Fruit fly (Drosophila melanogaster) whole organism, embryonic: Measurements from ENCODE around the gene CG10984.

Experiments used
- Awh ChIP-seq: fragments of 200-800 bp; sonication (Bioruptor generic); IDR thresholded peaks from 2 replicates; pipeline ENCODE4, ENCODE4 v1.3.6; 2022; ENCODE audit warnings: missing biosample characterization, missing genetic modification characterization
- Bgb ChIP-seq: fragments of 200-800 bp; sonication (Bioruptor generic); IDR thresholded peaks from 2 replicates; pipeline ENCODE4 v1.3.6; 2022; ENCODE audit warnings: missing biosample characterization, missing genetic modification characterization; ENCODE audit not compliant: partially characterized antibody
- Blimp-1 ChIP-seq: fragments of 200-800 bp; sonication (Bioruptor generic); optimal IDR thresholded peaks from 3 replicates; lab custom pipeline; 2018; ENCODE audit warnings: missing biosample characterization, missing genetic modification characterization, mild to moderate bottlenecking, moderate library complexity, missing genetic modification reagents
- CG10462 ChIP-seq: fragments of 200-800 bp; sonication (Bioruptor generic); optimal IDR thresholded peaks from 2 replicates; lab custom pipeline; 2016; ENCODE audit warnings: missing biosample characterization, missing genetic modification characterization
- CG10979 ChIP-seq: fragments of 200-800 bp; sonication (Bioruptor generic); optimal IDR thresholded peaks from 2 replicates; lab custom pipeline; 2018; ENCODE audit warnings: missing biosample characterization, mild to moderate bottlenecking, missing genetic modification characterization, moderate library complexity
- CG12942 ChIP-seq: fragments of 200-800 bp; sonication (Bioruptor generic); optimal IDR thresholded peaks from 3 replicates; lab custom pipeline; 2016; ENCODE audit warnings: missing biosample characterization, missing genetic modification characterization
- CG15073 ChIP-seq: fragments of 200-800 bp; sonication (Bioruptor generic); optimal IDR thresholded peaks from 2 replicates; lab custom pipeline; 2016; ENCODE audit warnings: missing biosample characterization, missing genetic modification characterization
- CG17568 ChIP-seq: fragments of 200-800 bp; sonication (Bioruptor generic); optimal IDR thresholded peaks from 2 replicates; lab custom pipeline; 2018; ENCODE audit warnings: missing biosample characterization, mild to moderate bottlenecking, missing genetic modification characterization, moderate library complexity
- CG2120 ChIP-seq: fragments of 200-800 bp; sonication (Bioruptor generic); optimal IDR thresholded peaks from 3 replicates; lab custom pipeline; 2016; ENCODE audit warnings: missing biosample characterization, missing genetic modification characterization
- CG2202 ChIP-seq: fragments of 200-800 bp; sonication (Bioruptor generic); optimal IDR thresholded peaks from 2 replicates; lab custom pipeline; 2018; ENCODE audit warnings: missing biosample characterization, mild to moderate bottlenecking, missing genetic modification characterization
- CG3163 ChIP-seq: fragments of 200-800 bp; sonication (Bioruptor generic); optimal IDR thresholded peaks from 3 replicates; lab custom pipeline; 2016; ENCODE audit warnings: missing biosample characterization, missing genetic modification characterization
- CG4328 ChIP-seq: fragments of 200-800 bp; sonication (Bioruptor generic); optimal IDR thresholded peaks from 3 replicates; lab custom pipeline; 2017; ENCODE audit warnings: missing biosample characterization, missing genetic modification reagents, missing genetic modification characterization
- CG6175 ChIP-seq: fragments of 200-800 bp; sonication (Bioruptor generic); IDR thresholded peaks from 3 replicates; pipeline ENCODE4 v1.3.6; 2022; ENCODE audit warnings: missing biosample characterization, missing genetic modification characterization
- CG6654 ChIP-seq: fragments of 200-800 bp; sonication (Bioruptor generic); optimal IDR thresholded peaks from 2 replicates; lab custom pipeline; 2017; ENCODE audit warnings: missing biosample characterization, mild to moderate bottlenecking, missing genetic modification characterization
- CG8281 ChIP-seq: fragments of 200-800 bp; sonication (Bioruptor generic); optimal IDR thresholded peaks from 2 replicates; lab custom pipeline; 2018; ENCODE audit warnings: missing biosample characterization, mild to moderate bottlenecking, missing genetic modification characterization, moderate library complexity
- CG8359 ChIP-seq: fragments of 200-800 bp; sonication (Bioruptor generic); optimal IDR thresholded peaks from 2 replicates; lab custom pipeline; 2017; ENCODE audit warnings: missing biosample characterization, mild to moderate bottlenecking, missing genetic modification characterization, borderline replicate concordance
- CG9817 ChIP-seq: fragments of 200-800 bp; sonication (Bioruptor generic); optimal IDR thresholded peaks from 2 replicates; lab custom pipeline; 2018; ENCODE audit warnings: missing biosample characterization, mild to moderate bottlenecking, missing genetic modification characterization, moderate library complexity
- Dfd ChIP-seq, 2 experiments: fragments of >200 bp; optimal IDR thresholded peaks; 2 replicates each; lab custom pipeline; 2017; ENCODE audit warnings: missing biosample characterization in 2 of 2, missing genetic modification characterization in 2 of 2
- Dip3 ChIP-seq: fragments of 200-800 bp; sonication (Bioruptor generic); optimal IDR thresholded peaks from 3 replicates; lab custom pipeline; 2016; ENCODE audit warnings: missing biosample characterization, missing genetic modification characterization
- Eip74EF ChIP-seq, 2 experiments: fragments of 200-800 bp in 1 of 2; fragments of >200 bp in 1 of 2; sonication (Bioruptor generic) in 1 of 2; optimal IDR thresholded peaks; 2 replicates each; lab custom pipeline; 2017 to 2019; ENCODE audit warnings: missing biosample characterization in 2 of 2, missing genetic modification characterization in 2 of 2, mild to moderate bottlenecking in 1 of 2, moderate library complexity in 1 of 2
- Fer1 ChIP-seq: fragments of 200-800 bp; sonication (Bioruptor generic); optimal IDR thresholded peaks from 2 replicates; lab custom pipeline; 2017; ENCODE audit warnings: missing biosample characterization, mild to moderate bottlenecking, missing genetic modification characterization
- Gsc ChIP-seq: fragments of 200-800 bp; sonication (Bioruptor generic); IDR thresholded peaks from 2 replicates; pipeline ENCODE4 v1.3.6; 2022; ENCODE audit warnings: missing biosample characterization, missing genetic modification characterization
- H15 ChIP-seq: fragments of 200-800 bp; sonication (Bioruptor generic); IDR thresholded peaks from 3 replicates; pipeline ENCODE4 v1.3.6; 2022; ENCODE audit warnings: missing biosample characterization, missing genetic modification characterization
- Hand ChIP-seq: fragments of 200-800 bp; sonication (Bioruptor generic); optimal IDR thresholded peaks from 2 replicates; lab custom pipeline; 2017; ENCODE audit warnings: mild to moderate bottlenecking, missing biosample characterization, missing genetic modification reagents, missing genetic modification characterization
- Hsf ChIP-seq: fragments of 200-800 bp; sonication (Bioruptor generic); optimal IDR thresholded peaks from 3 replicates; lab custom pipeline; 2016; ENCODE audit warnings: missing biosample characterization, missing genetic modification characterization
- Med ChIP-seq: fragments of 200-800 bp; sonication (Bioruptor generic); peaks from one replicate; lab custom pipeline; 2016; ENCODE audit warnings: missing biosample characterization, missing genetic modification characterization, mild to moderate bottlenecking, inconsistent platforms, moderate library complexity
- NFAT ChIP-seq: fragments of 200-800 bp; sonication (Bioruptor generic); IDR thresholded peaks from 2 replicates; pipeline ENCODE4 v1.3.6; 2022; ENCODE audit warnings: missing biosample characterization, missing genetic modification characterization
- Opbp ChIP-seq: fragments of 200-800 bp; sonication (Bioruptor generic); IDR thresholded peaks from 3 replicates; pipeline ENCODE4 v1.3.6; 2022; ENCODE audit warnings: missing biosample characterization, missing genetic modification characterization; ENCODE audit not compliant: partially characterized antibody
- Scr ChIP-seq: fragments of 200-800 bp; sonication (Bioruptor generic); IDR thresholded peaks from 2 replicates; pipeline ENCODE4 v1.3.6; 2022; ENCODE audit warnings: missing biosample characterization, missing genetic modification characterization; ENCODE audit not compliant: partially characterized antibody
- ac ChIP-seq: fragments of 200-800 bp; sonication (Bioruptor generic); optimal IDR thresholded peaks from 3 replicates; lab custom pipeline; 2017; ENCODE audit warnings: missing biosample characterization, mild to moderate bottlenecking, missing genetic modification characterization
- bcd ChIP-seq: fragments of 200-800 bp; sonication (Bioruptor generic); optimal IDR thresholded peaks from 2 replicates; lab custom pipeline; 2017; ENCODE audit warnings: missing biosample characterization, mild to moderate bottlenecking, missing genetic modification characterization
- crol ChIP-seq: fragments of 200-800 bp; sonication (Bioruptor generic); IDR thresholded peaks from 2 replicates; pipeline ENCODE4 v1.3.6; 2022; ENCODE audit warnings: missing biosample characterization, missing genetic modification characterization
- crp ChIP-seq, 2 experiments: fragments of 200-800 bp; sonication (Bioruptor generic); optimal IDR thresholded peaks; 2 replicates in 1 of 2; 3 replicates in 1 of 2; lab custom pipeline; 2017; ENCODE audit warnings: missing biosample characterization in 2 of 2, missing genetic modification characterization in 2 of 2, mild to moderate bottlenecking in 1 of 2, moderate library complexity in 1 of 2
- dmrt11E ChIP-seq: fragments of 200-800 bp; sonication (Bioruptor generic); optimal IDR thresholded peaks from 3 replicates; lab custom pipeline; 2018; ENCODE audit warnings: missing biosample characterization, mild to moderate bottlenecking, missing genetic modification characterization, moderate library complexity
- ems ChIP-seq: fragments of 200-800 bp; sonication (Bioruptor generic); optimal IDR thresholded peaks from 3 replicates; lab custom pipeline; 2016; ENCODE audit warnings: missing biosample characterization, missing genetic modification characterization
- fd96Cb ChIP-seq: fragments of 200-800 bp; sonication (Bioruptor generic); optimal IDR thresholded peaks from 2 replicates; lab custom pipeline; 2018; ENCODE audit warnings: missing biosample characterization, mild to moderate bottlenecking, missing genetic modification characterization, moderate library complexity
- fu2 ChIP-seq: fragments of 200-800 bp; sonication (Bioruptor generic); optimal IDR thresholded peaks from 2 replicates; lab custom pipeline; 2016; ENCODE audit warnings: missing biosample characterization, missing genetic modification characterization
- hbn ChIP-seq: fragments of 200-800 bp; sonication (Bioruptor generic); IDR thresholded peaks from 2 replicates; pipeline ENCODE4 v1.3.6; 2022; ENCODE audit warnings: missing biosample characterization, missing genetic modification characterization; ENCODE audit not compliant: partially characterized antibody
- mld ChIP-seq: fragments of 200-800 bp; sonication (Bioruptor generic); IDR thresholded peaks from 3 replicates; pipeline ENCODE4 v1.3.6; 2022; ENCODE audit warnings: missing biosample characterization, missing genetic modification characterization; ENCODE audit not compliant: partially characterized antibody
- peb ChIP-seq: fragments of 200-800 bp; sonication (Bioruptor generic); IDR thresholded peaks from 2 replicates; pipeline ENCODE4 v1.3.6; 2022; ENCODE audit warnings: missing biosample characterization, missing genetic modification characterization
- psq ChIP-seq: fragments of 200-800 bp; sonication (Bioruptor generic); optimal IDR thresholded peaks from 2 replicates; lab custom pipeline; 2017; ENCODE audit warnings: missing biosample characterization, missing genetic modification characterization
- repo ChIP-seq: fragments of 200-800 bp; sonication (Bioruptor generic); optimal IDR thresholded peaks from 2 replicates; lab custom pipeline; 2016; ENCODE audit warnings: missing biosample characterization, missing genetic modification characterization
- slbo ChIP-seq: fragments of 200-800 bp; sonication (Bioruptor generic); IDR thresholded peaks from 2 replicates; pipeline ENCODE4 v1.3.6; 2022; ENCODE audit warnings: missing biosample characterization, missing genetic modification characterization
- tx ChIP-seq: fragments of 200-800 bp; sonication (Bioruptor generic); optimal IDR thresholded peaks from 2 replicates; lab custom pipeline; 2016; ENCODE audit warnings: missing biosample characterization, missing genetic modification characterization
- wdn ChIP-seq: fragments of 200-800 bp; sonication (Bioruptor generic); IDR thresholded peaks from 2 replicates; pipeline ENCODE4 v1.3.6; 2022; ENCODE audit warnings: missing biosample characterization, missing genetic modification characterization
- zen2 ChIP-seq: fragments of 200-800 bp; sonication (Bioruptor generic); IDR thresholded peaks from 3 replicates; pipeline ENCODE4 v1.3.6; 2022; ENCODE audit warnings: missing biosample characterization, missing genetic modification characterization; ENCODE audit not compliant: partially characterized antibody

The CG10984 gene

dm6 chr3L:12749567-12750535 is at the start of gene CG10984, which contains the start of gene Klc (continued):
- TF ChIP-seq Opbp (GFP tag; lab: Robert Waterston, UW) (0 out of 3 replicates have a peak, but pooled peaks have one; percentile 4), Awh (GFP tag; lab: Robert Waterston, UW) (no peak), CG3163 (GFP tag; lab: Kevin White, UChicago) (peak; percentile 17), CG9817 (tag; lab: Kevin White, UChicago) (no peak), psq (no peak), Blimp-1 (GFP tag; lab: Kevin White, UChicago) (no peak), ac (GFP tag; lab: Kevin White, UChicago) (no peak), CG8359 (GFP tag; lab: Kevin White, UChicago) (no peak), Bgb (GFP tag; lab: Robert Waterston, UW) (0 out of 2 replicates have a peak, but pooled peaks have one; percentile 28), NFAT (GFP tag; lab: Robert Waterston, UW) (no peak), CG10979 (tag; lab: Kevin White, UChicago) (peak; percentile 47), fu2 (GFP tag; lab: Kevin White, UChicago) (peak; percentile 42), CG8281 (tag; lab: Kevin White, UChicago) (no peak), crp (GFP tag; optimal IDR thresholded peaks at IDR 0.05; lab: Kevin White, UChicago) (no peak), CG2202 (tag; lab: Kevin White, UChicago) (no peak), Gsc (no peak), slbo (no peak; the same call in 1 of the 2 replicates), Eip74EF (GFP tag; optimal IDR thresholded peaks at IDR 0.05; lab: Kevin White, UChicago) (peak in 1 of 2 experiments; percentile 71), Scr (GFP tag; lab: Robert Waterston, UW) (no peak), CG6175 (no peak), Dfd (GFP tag; optimal IDR thresholded peaks at IDR 0.05; lab: Kevin White, UChicago) (no peak), Hsf (GFP tag; lab: Kevin White, UChicago) (peak; percentile 61), tx (GFP tag; lab: Kevin White, UChicago) (peak; percentile 43), fd96Cb (peak; percentile 55), hbn (GFP tag; lab: Robert Waterston, UW) (no peak), CG4328 (peak; percentile 37), CG15073 (GFP tag; lab: Kevin White, UChicago) (no peak), bcd (GFP tag; lab: Kevin White, UChicago) (no peak), zen2 (no peak), dmrt11E (no peak), mld (no peak), peb (0 out of 2 replicates have a peak, but pooled peaks have one; percentile 14), CG2120 (peak; percentile 76), wdn (GFP tag; lab: Robert Waterston, UW) (0 out of 2 replicates have a peak, but pooled peaks have one; percentile 10), Dip3 (peak; percentile 51), Med (GFP tag; lab: Kevin White, UChicago) (peak; percentile 94), CG6654 (GFP tag; lab: Kevin White, UChicago) (peak; percentile 39), CG12942 (peak; percentile 20), CG17568 (GFP tag; lab: Kevin White, UChicago) (peak; percentile 65), Hand (GFP tag; lab: Kevin White, UChicago) (peak; percentile 52), Fer1 (GFP tag; lab: Kevin White, UChicago) (peak; percentile 70), CG10462 (GFP tag; lab: Kevin White, UChicago) (no peak), H15 (GFP tag; lab: Robert Waterston, UW) (no peak; the same call in 2 of the 3 replicates), ems (peak; percentile 46), repo (GFP tag; lab: Kevin White, UChicago) (peak; percentile 34), crol (no peak)
